Fruit fly (Drosophila melanogaster) whole organism, embryonic: Measurements from ENCODE around the gene CG31454.

Source experiments
- Abd-B ChIP-seq: fragments of 200-800 bp; sonication (Bioruptor generic); optimal IDR thresholded peaks from 2 replicates; lab custom pipeline; 2018; ENCODE audit warnings: missing biosample characterization, mild to moderate bottlenecking, missing genetic modification characterization, moderate library complexity
- CG18599 ChIP-seq: fragments of 200-800 bp; sonication (Bioruptor generic); optimal IDR thresholded peaks from 3 replicates; lab custom pipeline; 2017; ENCODE audit warnings: missing biosample characterization, missing genetic modification characterization, mild to moderate bottlenecking, moderate library complexity, missing genetic modification reagents
- CG3065 ChIP-seq: fragments of 200-800 bp; sonication (Bioruptor generic); optimal IDR thresholded peaks from 2 replicates; lab custom pipeline; 2016; ENCODE audit warnings: missing biosample characterization, missing genetic modification characterization
- Fer2 ChIP-seq: fragments of 200-800 bp; sonication (Bioruptor generic); optimal IDR thresholded peaks from 2 replicates; lab custom pipeline; 2018; ENCODE audit warnings: missing biosample characterization, mild to moderate bottlenecking, missing genetic modification characterization, moderate library complexity
- Hr78 ChIP-seq, 2 experiments: fragments of 200-800 bp in 1 of 2; fragments of >200 bp in 1 of 2; sonication (Bioruptor generic) in 1 of 2; optimal IDR thresholded peaks; 2 replicates each; lab custom pipeline; 2017 to 2019; ENCODE audit warnings: missing biosample characterization in 2 of 2, missing genetic modification characterization in 2 of 2, mild to moderate bottlenecking in 1 of 2, moderate library complexity in 1 of 2
- NK7.1 ChIP-seq: fragments of 200-800 bp; sonication (Bioruptor generic); optimal IDR thresholded peaks from 3 replicates; lab custom pipeline; 2016; ENCODE audit warnings: missing biosample characterization, missing genetic modification characterization
- Rfx ChIP-seq: fragments of 200-800 bp; sonication (Bioruptor generic); IDR thresholded peaks from 2 replicates; pipeline ENCODE4 v1.3.6; 2022; ENCODE audit warnings: missing biosample characterization, missing genetic modification characterization
- bowl ChIP-seq: fragments of 200-800 bp; sonication (Bioruptor generic); IDR thresholded peaks from 2 replicates; pipeline ENCODE4 v1.3.6; 2022; ENCODE audit warnings: missing biosample characterization, missing genetic modification characterization
- cato ChIP-seq: fragments of 200-800 bp; sonication (Bioruptor generic); optimal IDR thresholded peaks from 2 replicates; lab custom pipeline; 2016; ENCODE audit warnings: missing biosample characterization, missing genetic modification characterization, borderline replicate concordance
- caup ChIP-seq: fragments of 200-800 bp; sonication (Bioruptor generic); optimal IDR thresholded peaks from 3 replicates; lab custom pipeline; 2017; ENCODE audit warnings: missing biosample characterization, mild to moderate bottlenecking, missing genetic modification characterization, moderate library complexity; ENCODE audit not compliant: severe bottlenecking
- ftz-f1 ChIP-seq: fragments of 200-800 bp; sonication (Bioruptor generic); optimal IDR thresholded peaks from 2 replicates; lab custom pipeline; 2016; ENCODE audit warnings: missing biosample characterization, missing genetic modification characterization
- p53 ChIP-seq: fragments of 200-800 bp; sonication (Bioruptor generic); optimal IDR thresholded peaks from 2 replicates; lab custom pipeline; 2016; ENCODE audit warnings: missing biosample characterization, missing genetic modification characterization
- shn ChIP-seq: fragments of 200-800 bp; sonication (Bioruptor generic); optimal IDR thresholded peaks from 3 replicates; lab custom pipeline; 2016; ENCODE audit warnings: missing biosample characterization, missing genetic modification characterization
- yki ChIP-seq: fragments of >200 bp; optimal IDR thresholded peaks from 3 replicates; lab custom pipeline; 2018

DNA sequence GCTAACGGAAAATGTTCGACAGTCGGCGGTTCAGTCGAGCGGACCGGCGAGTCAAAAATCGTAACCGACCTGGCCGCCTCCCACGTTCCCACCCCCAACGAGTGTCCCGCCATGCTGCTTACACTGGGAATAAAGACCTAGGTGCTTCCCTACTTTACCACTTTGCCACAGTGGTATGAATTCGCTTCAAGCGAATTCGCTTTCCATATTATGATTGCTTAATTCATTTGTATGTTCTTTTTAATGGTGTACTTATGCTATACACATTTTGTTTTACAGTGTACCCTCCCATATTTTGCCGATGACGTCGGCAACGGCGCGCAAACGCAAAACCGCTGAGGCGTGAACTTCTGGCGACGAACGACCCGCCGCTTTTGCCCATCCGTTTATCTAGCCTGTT lies 38.6 kb upstream of the CG31454 start:
- TF ChIP-seq NK7.1 (GFP tag; lab: Kevin White, UChicago): no peak
- peak; percentile 27 for TF ChIP-seq CG3065 (GFP tag; lab: Kevin White, UChicago)
- TF ChIP-seq CG18599 (GFP tag; lab: Kevin White, UChicago): peak; percentile 87
- no peak for TF ChIP-seq yki
- TF ChIP-seq Abd-B (GFP tag; lab: Kevin White, UChicago): peak; percentile 52
- TF ChIP-seq bowl (GFP tag; lab: Robert Waterston, UW): peak; percentile 50; the same call in 1 of the 2 replicates
- peak; percentile 19 for TF ChIP-seq Fer2 (tag; lab: Kevin White, UChicago)
- TF ChIP-seq Rfx (GFP tag; lab: Robert Waterston, UW): peak; percentile 87
- TF ChIP-seq ftz-f1: no peak
- peak; percentile 8 for TF ChIP-seq cato (GFP tag; lab: Kevin White, UChicago)
- TF ChIP-seq caup (GFP tag; lab: Kevin White, UChicago): peak; percentile 71
- no peak for TF ChIP-seq p53 (GFP tag; lab: Kevin White, UChicago)
- TF ChIP-seq shn: peak; percentile 55
- no peak for TF ChIP-seq Hr78 (GFP tag; optimal IDR thresholded peaks at IDR 0.05; lab: Kevin White, UChicago)
